Worm (Caenorhabditis elegans) whole organism, young adult: Measurements from ENCODE around the gene Y54G11A.7.

Source experiments
- ama-1 ChIP-seq, 3 experiments: fragments of 150-350 bp in 1 of 3; sonication (generic microtip) in 2 of 3; optimal IDR thresholded peaks; 2 replicates each; lab custom pipeline; 2014 to 2018; ENCODE audit warnings: missing biosample characterization in 2 of 3, missing genetic modification characterization in 2 of 3, missing genetic modification reagents in 2 of 3
- snpc-1.1 ChIP-seq: sonication (generic microtip); optimal IDR thresholded peaks from 2 replicates; lab custom pipeline; 2017; ENCODE audit warnings: missing genetic modification characterization, mild to moderate bottlenecking, missing compliant biosample characterization, antibody characterized with exemption, moderate library complexity, missing genotype, missing genetic modification reagents; ENCODE audit not compliant: insufficient read depth
- tbx-9 ChIP-seq: sonication (generic microtip); optimal IDR thresholded peaks from 2 replicates; lab custom pipeline; 2016; ENCODE audit warnings: borderline replicate concordance, missing genetic modification characterization, inconsistent platforms, missing compliant biosample characterization
- unc-62 ChIP-seq: fragments of 150-350 bp; optimal IDR thresholded peaks from 2 replicates; lab custom pipeline; 2014; ENCODE audit warnings: missing biosample characterization, missing genetic modification reagents, missing genetic modification characterization
- xnd-1 ChIP-seq: sonication (generic microtip); optimal IDR thresholded peaks from 2 replicates; lab custom pipeline; 2016; ENCODE audit warnings: missing genotype, missing genetic modification reagents, missing genetic modification characterization, missing compliant biosample characterization

DNA sequence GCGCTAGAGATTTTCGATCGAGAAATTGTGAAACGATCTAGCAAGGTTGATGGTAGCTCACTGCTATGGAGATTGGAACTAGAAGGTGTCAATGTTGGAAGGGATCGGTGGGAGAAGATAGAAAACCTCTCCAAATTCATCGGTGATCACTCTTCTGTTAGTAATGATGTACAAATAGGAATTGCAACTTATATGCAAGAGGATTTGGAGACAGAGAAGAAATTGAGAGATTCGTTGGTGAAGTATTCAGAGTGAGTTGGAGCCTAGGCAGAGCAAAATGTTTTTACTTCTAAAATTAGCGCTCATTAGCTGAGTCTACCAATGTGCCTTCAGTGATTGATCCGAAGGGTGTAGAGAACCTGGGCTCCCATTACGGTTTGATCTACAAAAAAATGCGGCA lies 2.7 kb upstream of the Y54G11A.7 start:
- TF ChIP-seq unc-62 (GFP tag; lab: Kevin White, UChicago) (no peak), snpc-1.1 (no peak), ama-1 (optimal IDR thresholded peaks at IDR 0.05; lab: Kevin White, UChicago) (no peak), ama-1 (GFP tag; optimal IDR thresholded peaks at IDR 0.05; lab: Kevin White, UChicago) (no peak), tbx-9 (no peak), xnd-1 (no peak)
